Worm (Caenorhabditis elegans) whole organism, midembryonic: ENCODE data around the gene bud-31.

Experiments
- T22C8.4 ChIP-seq: fragments of 200-800 bp; sonication (Bioruptor generic); IDR thresholded peaks from 2 replicates; pipeline ENCODE4 v1.3.6; 2022; ENCODE audit warnings: missing genetic modification characterization, missing compliant biosample characterization
- cog-1 ChIP-seq: sonication (generic microtip); optimal IDR thresholded peaks from 2 replicates; lab custom pipeline; 2016; ENCODE audit warnings: missing genetic modification characterization, missing compliant biosample characterization
- ztf-29 ChIP-seq: fragments of 200-800 bp; sonication (Bioruptor generic); IDR thresholded peaks from 2 replicates; pipeline ENCODE4 v1.3.6; 2022; ENCODE audit warnings: missing genetic modification reagents, missing genetic modification characterization, missing compliant biosample characterization

DNA sequence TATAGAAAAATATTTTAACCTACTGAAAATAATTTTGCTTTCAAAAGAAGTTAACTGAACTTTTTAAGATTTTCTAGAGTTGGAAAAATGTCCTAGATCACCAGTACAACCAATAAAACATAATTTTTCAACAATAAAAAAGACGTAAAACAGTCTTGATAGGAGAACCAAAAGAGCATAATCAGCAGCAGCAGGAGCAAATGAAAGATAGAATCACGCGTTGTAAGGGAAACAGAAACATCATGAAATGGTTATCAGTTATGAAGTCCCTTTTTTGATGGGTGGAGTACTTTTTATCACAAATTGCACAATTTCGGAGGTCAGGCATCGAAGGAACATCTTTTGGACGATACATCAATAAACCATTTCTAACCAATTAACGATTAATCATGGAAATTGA, 25.7 kb upstream of the bud-31 start:
- TF ChIP-seq cog-1 (tag; lab: Kevin White, UChicago) (no peak), ztf-29 (GFP tag; lab: Robert Waterston, UW) (no peak), T22C8.4 (GFP tag; lab: Robert Waterston, UW) (no peak)
